Worm (Caenorhabditis elegans): ENCODE data around the gene acs-3.

acs-3 gene

ce11 chrV:1927015-1927414, 42.3 kb upstream of the acs-3 start, which contains the start of gene T06A1.5:
T06A1.5 (plus strand) TSS chrV:1927223.
- TF ChIP-seq nhr-80 (tag; optimal IDR thresholded peaks at IDR 0.05) (peak; percentile 74), ccch-3 (GFP tag; optimal IDR thresholded peaks at IDR 0.05) (no peak)

ce11 chrV:1928473-1928872, 40.9 kb upstream of the acs-3 start:
- TF ChIP-seq sdz-38 (tag; optimal IDR thresholded peaks at IDR 0.05) (no peak), Y95B8A.8 (GFP tag; IDR thresholded peaks at IDR 0.05) (no peak), hlh-12 (tag; optimal IDR thresholded peaks at IDR 0.05) (no peak), madf-6 (GFP tag; IDR thresholded peaks at IDR 0.05) (no peak), Y56A3A.18 (GFP tag; IDR thresholded peaks at IDR 0.05) (no peak), rec-8 (tag; optimal IDR thresholded peaks at IDR 0.05) (no peak), ceh-79 (tag; optimal IDR thresholded peaks at IDR 0.05) (no peak), pha-4 (tag; optimal IDR thresholded peaks at IDR 0.05) (no peak), attf-3 (GFP tag; conservative IDR thresholded peaks at IDR 0.05) (no peak), bed-2 (GFP tag; IDR thresholded peaks at IDR 0.05) (no peak), cebp-2 (GFP tag; IDR thresholded peaks at IDR 0.05) (no peak), C17E4.6 (GFP tag; IDR thresholded peaks at IDR 0.05) (no peak), B0261.1 (tag; optimal IDR thresholded peaks at IDR 0.05) (no peak), nhr-90 (tag; optimal IDR thresholded peaks at IDR 0.05) (no peak), unc-62 (GFP tag; optimal IDR thresholded peaks at IDR 0.05) (no peak), akir-1 (GFP tag; optimal IDR thresholded peaks at IDR 0.05) (no peak), egl-18 (GFP tag; IDR thresholded peaks at IDR 0.05) (no peak), F22D6.2 (tag; optimal IDR thresholded peaks at IDR 0.05) (no peak), die-1 (tag; optimal IDR thresholded peaks at IDR 0.05) (no peak)

- TF ChIP-seq him-1 (tag; optimal IDR thresholded peaks at IDR 0.05) (no peak), nfya-2 (GFP tag; IDR thresholded peaks at IDR 0.05) (no peak), F37B4.10 (GFP tag; IDR thresholded peaks at IDR 0.05) (no peak), pha-4 (tag; optimal IDR thresholded peaks at IDR 0.05) (no peak), F57C9.4 (tag; optimal IDR thresholded peaks at IDR 0.05) (no peak), mel-28 (tag; optimal IDR thresholded peaks at IDR 0.05; ENCODE audit: borderline replicate concordance) (no peak), athp-1 (tag; optimal IDR thresholded peaks at IDR 0.05) (no peak), nfya-1 (tag; optimal IDR thresholded peaks at IDR 0.05; ENCODE audit: borderline replicate concordance, insufficient read depth) (no peak), chd-7 (tag; optimal IDR thresholded peaks at IDR 0.05) (no peak), nhr-179 (tag; optimal IDR thresholded peaks at IDR 0.05) (no peak), egl-18 (GFP tag; IDR thresholded peaks at IDR 0.05) (no peak), ceh-58 (GFP tag; IDR thresholded peaks at IDR 0.05) (no peak), hrde-1 (tag; optimal IDR thresholded peaks at IDR 0.05; ENCODE audit: borderline replicate concordance) (no peak), aptf-2 (GFP tag; conservative IDR thresholded peaks at IDR 0.05) (no peak), aptf-3 (GFP tag; IDR thresholded peaks at IDR 0.05) (no peak), akir-1 (GFP tag; optimal IDR thresholded peaks at IDR 0.05) (no peak), nhr-27 (tag; optimal IDR thresholded peaks at IDR 0.05) (no peak), efl-1 (GFP tag; optimal IDR thresholded peaks at IDR 0.05) (no peak), gei-17 (GFP tag; optimal IDR thresholded peaks at IDR 0.05) (no peak)
These were observed 33.8 kb upstream of the acs-3 start for ce11 chrV:1935494-1935893.

ce11 chrV:1937963-1938362, 31.4 kb upstream of the acs-3 start, which contains the start of gene glb-25:
glb-25 (plus strand) TSS chrV:1938263.
- TF ChIP-seq mel-28 (tag; optimal IDR thresholded peaks at IDR 0.05; ENCODE audit: borderline replicate concordance) (no peak), C17E4.6 (GFP tag; IDR thresholded peaks at IDR 0.05) (no peak), dox-1 (GFP tag; IDR thresholded peaks at IDR 0.05) (no peak), F10E7.11 (tag; optimal IDR thresholded peaks at IDR 0.05) (no peak), madf-8 (GFP tag; conservative IDR thresholded peaks at IDR 0.05) (no peak), aptf-3 (GFP tag; IDR thresholded peaks at IDR 0.05) (no peak), zfh-2 (GFP tag; conservative IDR thresholded peaks at IDR 0.05) (no peak), snpc-1.3 (tag; optimal IDR thresholded peaks at IDR 0.05; ENCODE audit: insufficient read depth) (no peak), ztf-18 (tag; optimal IDR thresholded peaks at IDR 0.05) (no peak), F49E8.2 (tag; optimal IDR thresholded peaks at IDR 0.05; ENCODE audit: insufficient read depth) (no peak), lsl-1 (GFP tag; optimal IDR thresholded peaks at IDR 0.05) (no peak), tbp1 (GFP tag; optimal IDR thresholded peaks at IDR 0.05) (no peak), bed-2 (GFP tag; IDR thresholded peaks at IDR 0.05) (no peak), ceh-58 (GFP tag; IDR thresholded peaks at IDR 0.05) (no peak), Y56A3A.18 (GFP tag; IDR thresholded peaks at IDR 0.05) (no peak)
